Fruit fly (Drosophila melanogaster) whole organism, embryonic: Measurements from ENCODE around the gene TwdlK.

ENCODE experiments used
- Abd-B ChIP-seq: fragments of 200-800 bp; sonication (Bioruptor generic); optimal IDR thresholded peaks from 2 replicates; lab custom pipeline; 2018; ENCODE audit warnings: missing biosample characterization, mild to moderate bottlenecking, missing genetic modification characterization, moderate library complexity
- Ada2b ChIP-seq: fragments of 200-800 bp; sonication (Bioruptor generic); IDR thresholded peaks from 2 replicates; pipeline ENCODE4 v1.3.6; 2022; ENCODE audit warnings: missing biosample characterization, missing genetic modification characterization
- B-H2 ChIP-seq: fragments of 200-800 bp; sonication (Bioruptor generic); optimal IDR thresholded peaks from 2 replicates; lab custom pipeline; 2018; ENCODE audit warnings: missing biosample characterization, mild to moderate bottlenecking, missing genetic modification characterization
- BtbVII ChIP-seq: fragments of 200-800 bp; sonication (Bioruptor generic); optimal IDR thresholded peaks from 3 replicates; lab custom pipeline; 2017; ENCODE audit warnings: missing biosample characterization, mild to moderate bottlenecking, missing genetic modification characterization
- CG10147 ChIP-seq: fragments of 200-800 bp; sonication (Bioruptor generic); optimal IDR thresholded peaks from 2 replicates; lab custom pipeline; 2019; ENCODE audit warnings: missing biosample characterization, mild to moderate bottlenecking, missing genetic modification characterization, moderate library complexity
- CG10654 ChIP-seq: fragments of 200-800 bp; sonication (Bioruptor generic); optimal IDR thresholded peaks from 2 replicates; lab custom pipeline; 2016; ENCODE audit warnings: missing biosample characterization, missing genetic modification characterization
- CG1233 ChIP-seq: fragments of 200-800 bp; sonication (Bioruptor generic); optimal IDR thresholded peaks from 4 replicates; lab custom pipeline; 2018; ENCODE audit warnings: missing biosample characterization, mild to moderate bottlenecking, missing genetic modification characterization
- CG12659 ChIP-seq: fragments of 200-800 bp; sonication (Bioruptor generic); optimal IDR thresholded peaks from 3 replicates; lab custom pipeline; 2017; ENCODE audit warnings: mild to moderate bottlenecking, missing biosample characterization, missing genetic modification reagents, missing genetic modification characterization
- CG13123 ChIP-seq: fragments of 200-800 bp; sonication (Bioruptor generic); optimal IDR thresholded peaks from 2 replicates; lab custom pipeline; 2016; ENCODE audit warnings: missing biosample characterization, missing genetic modification characterization
- CG13424 ChIP-seq: fragments of 200-800 bp; sonication (Bioruptor generic); optimal IDR thresholded peaks from 2 replicates; lab custom pipeline; 2019; ENCODE audit warnings: missing biosample characterization, mild to moderate bottlenecking, missing genetic modification characterization, moderate library complexity
- CG15269 ChIP-seq: fragments of 200-800 bp; sonication (Bioruptor generic); optimal IDR thresholded peaks from 2 replicates; lab custom pipeline; 2018; ENCODE audit warnings: missing biosample characterization, mild to moderate bottlenecking, missing genetic modification characterization, moderate library complexity
- CG1529 ChIP-seq: fragments of 200-800 bp; sonication (Bioruptor generic); optimal IDR thresholded peaks from 3 replicates; lab custom pipeline; 2018; ENCODE audit warnings: missing biosample characterization, missing genetic modification characterization
- CG17359 ChIP-seq: fragments of 200-800 bp; sonication (Bioruptor generic); optimal IDR thresholded peaks from 3 replicates; lab custom pipeline; 2018; ENCODE audit warnings: missing biosample characterization, mild to moderate bottlenecking, missing genetic modification characterization, moderate library complexity
- CG17385 ChIP-seq: fragments of 200-800 bp; sonication (Bioruptor generic); optimal IDR thresholded peaks from 3 replicates; lab custom pipeline; 2018; ENCODE audit warnings: missing biosample characterization, mild to moderate bottlenecking, missing genetic modification characterization
- CG18476 ChIP-seq: fragments of 200-800 bp; sonication (Bioruptor generic); optimal IDR thresholded peaks from 2 replicates; lab custom pipeline; 2016; ENCODE audit warnings: missing biosample characterization, mild to moderate bottlenecking, missing genetic modification characterization
- CG33213 ChIP-seq: fragments of 200-800 bp; sonication (Bioruptor generic); optimal IDR thresholded peaks from 3 replicates; lab custom pipeline; 2016; ENCODE audit warnings: missing biosample characterization, missing genetic modification characterization
- CG34224 ChIP-seq: fragments of 200-800 bp; sonication (Bioruptor generic); IDR thresholded peaks from 3 replicates; pipeline ENCODE4 v1.3.6; 2022; ENCODE audit warnings: missing biosample characterization, missing genetic modification characterization; ENCODE audit not compliant: partially characterized antibody
- CG3847 ChIP-seq: fragments of 200-800 bp; sonication (Bioruptor generic); IDR thresholded peaks from 2 replicates; pipeline ENCODE4 v1.3.6; 2022; ENCODE audit warnings: missing biosample characterization, missing genetic modification characterization
- CG7556 ChIP-seq: fragments of 200-800 bp; sonication (Bioruptor generic); optimal IDR thresholded peaks from 2 replicates; lab custom pipeline; 2017; ENCODE audit warnings: missing biosample characterization, mild to moderate bottlenecking, missing genetic modification characterization
- CG7928 ChIP-seq: fragments of 200-800 bp; sonication (Bioruptor generic); optimal IDR thresholded peaks from 2 replicates; lab custom pipeline; 2017; ENCODE audit warnings: missing biosample characterization, mild to moderate bottlenecking, missing genetic modification characterization
- CG8359 ChIP-seq: fragments of 200-800 bp; sonication (Bioruptor generic); optimal IDR thresholded peaks from 2 replicates; lab custom pipeline; 2017; ENCODE audit warnings: missing biosample characterization, mild to moderate bottlenecking, missing genetic modification characterization, borderline replicate concordance
- CG9609 ChIP-seq: fragments of 200-800 bp; sonication (Bioruptor generic); optimal IDR thresholded peaks from 3 replicates; lab custom pipeline; 2016; ENCODE audit warnings: missing biosample characterization, missing genetic modification characterization
- D19A ChIP-seq: fragments of 200-800 bp; optimal IDR thresholded peaks from 3 replicates; lab custom pipeline; 2019; ENCODE audit warnings: missing biosample characterization, mild to moderate bottlenecking, missing genetic modification characterization, moderate library complexity
- Max ChIP-seq: fragments of 200-800 bp; sonication (Bioruptor generic); optimal IDR thresholded peaks from 2 replicates; lab custom pipeline; 2016; ENCODE audit warnings: missing biosample characterization, mild to moderate bottlenecking, missing genetic modification characterization
- Mrtf ChIP-seq: fragments of 200-800 bp; sonication (Bioruptor generic); IDR thresholded peaks from 3 replicates; pipeline ENCODE4 v1.3.6; 2022; ENCODE audit warnings: missing biosample characterization, missing genetic modification characterization
- Myb ChIP-seq: fragments of 200-800 bp; sonication (Bioruptor generic); optimal IDR thresholded peaks from 2 replicates; lab custom pipeline; 2016; ENCODE audit warnings: missing biosample characterization, missing genetic modification characterization
- NC2β ChIP-seq: fragments of 200-800 bp; sonication (Bioruptor generic); optimal IDR thresholded peaks from 2 replicates; lab custom pipeline; 2016; ENCODE audit warnings: missing biosample characterization, missing genetic modification characterization
- PHDP ChIP-seq: fragments of 200-800 bp; sonication (Bioruptor generic); optimal IDR thresholded peaks from 3 replicates; lab custom pipeline; 2018; ENCODE audit warnings: missing biosample characterization, mild to moderate bottlenecking, missing genetic modification characterization, moderate library complexity
- Scr ChIP-seq: fragments of 200-800 bp; sonication (Bioruptor generic); IDR thresholded peaks from 2 replicates; pipeline ENCODE4 v1.3.6; 2022; ENCODE audit warnings: missing biosample characterization, missing genetic modification characterization; ENCODE audit not compliant: partially characterized antibody
- ac ChIP-seq: fragments of 200-800 bp; sonication (Bioruptor generic); optimal IDR thresholded peaks from 3 replicates; lab custom pipeline; 2017; ENCODE audit warnings: missing biosample characterization, mild to moderate bottlenecking, missing genetic modification characterization
- aop ChIP-seq: fragments of 200-800 bp; sonication (Bioruptor generic); IDR thresholded peaks from 2 replicates; pipeline ENCODE4 v1.3.6; 2022; ENCODE audit warnings: missing biosample characterization, missing genetic modification characterization
- ara ChIP-seq: fragments of 200-800 bp; sonication (Bioruptor generic); IDR thresholded peaks from 2 replicates; pipeline ENCODE4 v1.3.6; 2022; ENCODE audit warnings: missing biosample characterization, missing genetic modification characterization
- bab2 ChIP-seq: fragments of 200-800 bp; sonication (Bioruptor generic); optimal IDR thresholded peaks from 2 replicates; lab custom pipeline; 2016; ENCODE audit warnings: missing biosample characterization, missing genetic modification characterization
- bcd ChIP-seq: fragments of 200-800 bp; sonication (Bioruptor generic); optimal IDR thresholded peaks from 2 replicates; lab custom pipeline; 2017; ENCODE audit warnings: missing biosample characterization, mild to moderate bottlenecking, missing genetic modification characterization
- chif ChIP-seq, 2 experiments: fragments of 200-800 bp; sonication (Bioruptor generic); optimal IDR thresholded peaks; 3 replicates each; lab custom pipeline; 2016; ENCODE audit warnings: missing biosample characterization in 2 of 2, missing genetic modification characterization in 2 of 2
- dysf ChIP-seq: fragments of 200-800 bp; sonication (Bioruptor generic); IDR thresholded peaks from 3 replicates; pipeline ENCODE4 v1.3.6; 2022; ENCODE audit warnings: missing biosample characterization, missing genetic modification characterization
- emc ChIP-seq: fragments of 200-800 bp; sonication (Bioruptor generic); optimal IDR thresholded peaks from 2 replicates; lab custom pipeline; 2016; ENCODE audit warnings: missing biosample characterization, missing genetic modification characterization
- fd96Cb ChIP-seq: fragments of 200-800 bp; sonication (Bioruptor generic); optimal IDR thresholded peaks from 2 replicates; lab custom pipeline; 2018; ENCODE audit warnings: missing biosample characterization, mild to moderate bottlenecking, missing genetic modification characterization, moderate library complexity
- ftz-f1 ChIP-seq: fragments of 200-800 bp; sonication (Bioruptor generic); optimal IDR thresholded peaks from 2 replicates; lab custom pipeline; 2016; ENCODE audit warnings: missing biosample characterization, missing genetic modification characterization
- gce ChIP-seq: fragments of 200-800 bp; sonication (Bioruptor generic); IDR thresholded peaks from 3 replicates; pipeline ENCODE4 v1.3.6; 2022; ENCODE audit warnings: missing biosample characterization, missing genetic modification characterization
- hkb ChIP-seq, 2 experiments: fragments of 200-800 bp in 1 of 2; fragments of >200 bp in 1 of 2; sonication (Bioruptor generic) in 1 of 2; IDR thresholded peaks in 1 of 2; optimal IDR thresholded peaks in 1 of 2; 2 replicates each; pipeline versions ENCODE4 v1.3.6 to Lab custom; 2017 to 2022; ENCODE audit warnings: missing biosample characterization in 1 of 2, missing genetic modification characterization in 1 of 2
- insv ChIP-seq, 2 experiments: fragments of 200-800 bp; sonication (Bioruptor generic); optimal IDR thresholded peaks; 3 replicates each; lab custom pipeline; 2016 to 2018; ENCODE audit warnings: missing biosample characterization in 2 of 2, missing genetic modification characterization in 2 of 2
- lmd ChIP-seq: fragments of 200-800 bp; sonication (Bioruptor generic); IDR thresholded peaks from 2 replicates; pipeline ENCODE4 v1.3.6; 2022; ENCODE audit warnings: missing biosample characterization, missing genetic modification characterization
- lola ChIP-seq, 3 experiments: fragments of >200 bp in 2 of 3; fragments of 200-800 bp in 1 of 3; sonication (Bioruptor generic) in 1 of 3; optimal IDR thresholded peaks; 2 replicates each; lab custom pipeline; 2017 to 2019; ENCODE audit warnings: missing biosample characterization in 3 of 3, missing genetic modification characterization in 3 of 3, mild to moderate bottlenecking in 1 of 3, moderate library complexity in 1 of 3
- pita ChIP-seq: fragments of 200-800 bp; sonication (Bioruptor generic); optimal IDR thresholded peaks from 2 replicates; lab custom pipeline; 2017; ENCODE audit warnings: missing biosample characterization, mild to moderate bottlenecking, missing genetic modification characterization
- pros ChIP-seq: fragments of 200-800 bp; sonication (Bioruptor generic); optimal IDR thresholded peaks from 3 replicates; lab custom pipeline; 2019; ENCODE audit warnings: missing biosample characterization, mild to moderate bottlenecking, missing genetic modification characterization, moderate library complexity
- shn ChIP-seq: fragments of 200-800 bp; sonication (Bioruptor generic); optimal IDR thresholded peaks from 3 replicates; lab custom pipeline; 2016; ENCODE audit warnings: missing biosample characterization, missing genetic modification characterization
- sob ChIP-seq: fragments of 200-800 bp; sonication (Bioruptor generic); IDR thresholded peaks from 2 replicates; pipeline ENCODE4 v1.3.6; 2022; ENCODE audit warnings: missing biosample characterization, missing genetic modification characterization
- vfl ChIP-seq: fragments of 200-800 bp; sonication (Bioruptor generic); optimal IDR thresholded peaks from 2 replicates; lab custom pipeline; 2016; ENCODE audit warnings: missing biosample characterization, missing genetic modification characterization
- zfh1 ChIP-seq: fragments of 200-800 bp; sonication (Bioruptor generic); IDR thresholded peaks from 3 replicates; pipeline ENCODE4 v1.3.6; 2022; ENCODE audit warnings: missing biosample characterization, missing genetic modification characterization

The TwdlK gene

dm6 chr3R:26654594-26654993, 26.1 kb upstream of the TwdlK start (continued):
- TF ChIP-seq Ada2b = peak; percentile 72
- TF ChIP-seq ac (GFP tag; lab: Kevin White, UChicago) = no peak
- TF ChIP-seq zfh1 (GFP tag; lab: Robert Waterston, UW) = 0 out of 3 replicates have a peak, but pooled peaks have one; percentile 11
- no peak for TF ChIP-seq CG13123 (GFP tag; lab: Kevin White, UChicago)
- no peak for TF ChIP-seq insv (GFP tag; optimal IDR thresholded peaks at IDR 0.05; lab: Kevin White, UChicago)
- peak; percentile 59 for TF ChIP-seq PHDP (tag; lab: Kevin White, UChicago)
- TF ChIP-seq CG33213 (GFP tag; lab: Kevin White, UChicago) = no peak
- peak; percentile 31 for TF ChIP-seq Abd-B
- peak; percentile 29 for TF ChIP-seq CG12659 (GFP tag; lab: Kevin White, UChicago)
- TF ChIP-seq CG9609 = peak; percentile 63
- no peak for TF ChIP-seq NC2β
- peak; percentile 39; the same call in 1 of the 2 replicates for TF ChIP-seq CG3847 (GFP tag; lab: Robert Waterston, UW)
- TF ChIP-seq CG17359 (tag; lab: Kevin White, UChicago) = peak; percentile 65
- TF ChIP-seq pita (GFP tag; lab: Kevin White, UChicago) = no peak
- peak; percentile 64; the same call in 2 of the 3 replicates for TF ChIP-seq Mrtf
- TF ChIP-seq vfl (GFP tag; lab: Kevin White, UChicago) = peak; percentile 26
- peak; percentile 51 for TF ChIP-seq CG7556 (GFP tag; lab: Kevin White, UChicago)
- TF ChIP-seq sob (GFP tag; lab: Robert Waterston, UW) = peak; percentile 49; the same call in 1 of the 2 replicates
- no peak for TF ChIP-seq hkb (optimal IDR thresholded peaks at IDR 0.05; lab: Kevin White, UChicago)
- peak; percentile 69 for TF ChIP-seq hkb (GFP tag; IDR thresholded peaks at IDR 0.05; lab: Robert Waterston, UW)
- TF ChIP-seq CG15269 (tag; lab: Kevin White, UChicago) = peak; percentile 56
- TF ChIP-seq dysf (GFP tag; lab: Robert Waterston, UW) = peak; percentile 77
- peak; percentile 58 for TF ChIP-seq bcd (GFP tag; lab: Kevin White, UChicago)
- TF ChIP-seq CG10654 = no peak
- no peak for TF ChIP-seq emc (GFP tag; lab: Kevin White, UChicago)
- no peak for TF ChIP-seq CG18476 (GFP tag; lab: Kevin White, UChicago)
- peak; percentile 0 for TF ChIP-seq shn (GFP tag; lab: Kevin White, UChicago)
- TF ChIP-seq CG7928 = no peak
- TF ChIP-seq CG13424 (tag; lab: Kevin White, UChicago) = peak; percentile 37
- no peak for TF ChIP-seq lola (GFP tag; optimal IDR thresholded peaks at IDR 0.05; lab: Kevin White, UChicago)
- TF ChIP-seq B-H2 (GFP tag; lab: Kevin White, UChicago) = no peak
- TF ChIP-seq ftz-f1 (GFP tag; lab: Kevin White, UChicago) = no peak
- TF ChIP-seq CG34224 (GFP tag; lab: Robert Waterston, UW) = no peak
- peak; percentile 17 for TF ChIP-seq CG17385 (GFP tag; lab: Kevin White, UChicago)
- TF ChIP-seq fd96Cb = peak; percentile 41
- TF ChIP-seq gce (GFP tag; lab: Robert Waterston, UW) = 0 out of 3 replicates have a peak, but pooled peaks have one; percentile 15
- peak; percentile 48 for TF ChIP-seq bab2
- no peak for TF ChIP-seq Max (GFP tag; lab: Kevin White, UChicago)
- no peak for TF ChIP-seq CG8359 (GFP tag; lab: Kevin White, UChicago)
- TF ChIP-seq Scr (GFP tag; lab: Robert Waterston, UW) = no peak
- no peak for TF ChIP-seq aop
- TF ChIP-seq chif (GFP tag; optimal IDR thresholded peaks at IDR 0.05; lab: Kevin White, UChicago) = peak; percentile 10 to 25
- TF ChIP-seq CG10147 (GFP tag; lab: Kevin White, UChicago) = peak; percentile 36
- TF ChIP-seq ara (GFP tag; lab: Robert Waterston, UW) = no peak
- no peak for TF ChIP-seq CG1233
- TF ChIP-seq pros (GFP tag; lab: Kevin White, UChicago) = no peak
- TF ChIP-seq BtbVII (GFP tag; lab: Kevin White, UChicago) = peak; percentile 54
- TF ChIP-seq CG1529 (GFP tag; lab: Kevin White, UChicago) = no peak
- no peak for TF ChIP-seq D19A (tag; lab: Kevin White, UChicago)
- TF ChIP-seq lmd (GFP tag; lab: Robert Waterston, UW) = peak; percentile 56; the same call in 1 of the 2 replicates
- peak; percentile 32 for TF ChIP-seq Myb (GFP tag; lab: Kevin White, UChicago)
